Worm (Caenorhabditis elegans) whole organism, L4 larva: ENCODE measurements around the gene C27F2.10.
A peak's percentile ranks its signal among the peaks of the same experiment; 100 is the strongest.

Experiments
- D1046.2 ChIP-seq: fragments of 200-800 bp; sonication (Bioruptor generic); IDR thresholded peaks from 2 replicates; pipeline ENCODE4 v1.3.6; 2022; ENCODE audit warnings: missing genetic modification characterization, missing compliant biosample characterization
- F10B5.3 ChIP-seq: sonication (generic microtip); optimal IDR thresholded peaks from 2 replicates; lab custom pipeline; 2016; ENCODE audit warnings: mild to moderate bottlenecking, missing genetic modification characterization, missing compliant biosample characterization
- F44E2.7 ChIP-seq: fragments of 200-800 bp; sonication (Bioruptor generic); IDR thresholded peaks from 2 replicates; pipeline ENCODE4 v2.1.2; 2022; ENCODE audit warnings: missing genetic modification characterization, missing compliant biosample characterization
- R02D3.7 ChIP-seq: fragments of 150-350 bp; sonication (generic microtip); optimal IDR thresholded peaks from 3 replicates; lab custom pipeline; 2014; ENCODE audit warnings: missing biosample characterization, missing genetic modification characterization
- T20F7.1 ChIP-seq: fragments of 200-800 bp; sonication (Bioruptor generic); optimal IDR thresholded peaks from 2 replicates; lab custom pipeline; 2018; ENCODE audit warnings: mild to moderate bottlenecking, missing genetic modification characterization, missing compliant biosample characterization
- Y48G9A.11 ChIP-seq: fragments of 200-800 bp; sonication (Bioruptor generic); IDR thresholded peaks from 2 replicates; pipeline ENCODE4 v1.3.6; 2022; ENCODE audit warnings: missing genetic modification reagents, missing genetic modification characterization, missing compliant biosample characterization
- ZK337.2 ChIP-seq: fragments of 200-800 bp; sonication (Bioruptor generic); IDR thresholded peaks from 2 replicates; pipeline ENCODE4 v1.3.6; 2022; ENCODE audit warnings: missing genetic modification reagents, missing genetic modification characterization, missing compliant biosample characterization
- aha-1 ChIP-seq: fragments of 150-350 bp; peaks from one replicate; lab custom pipeline; 2014; ENCODE audit warnings: missing biosample characterization, missing genetic modification characterization
- attf-4 ChIP-seq: sonication (generic microtip); optimal IDR thresholded peaks from 3 replicates; lab custom pipeline; 2017; ENCODE audit warnings: missing biosample characterization, missing genetic modification characterization
- ceh-32 ChIP-seq: sonication (generic microtip); optimal IDR thresholded peaks from 2 replicates; lab custom pipeline; 2016; ENCODE audit warnings: mild to moderate bottlenecking, missing genetic modification characterization, missing compliant biosample characterization; ENCODE audit not compliant: poor library complexity
- ceh-44 ChIP-seq: fragments of 200-800 bp; sonication (Bioruptor generic); IDR thresholded peaks from 2 replicates; pipeline ENCODE4 v1.3.6; 2022; ENCODE audit warnings: missing genetic modification reagents, missing genetic modification characterization, missing compliant biosample characterization
- ceh-62 ChIP-seq: sonication (generic microtip); optimal IDR thresholded peaks from 2 replicates; lab custom pipeline; 2017; ENCODE audit warnings: missing biosample characterization, missing genetic modification characterization
- ceh-82 ChIP-seq: sonication (generic microtip); optimal IDR thresholded peaks from 2 replicates; lab custom pipeline; 2017; ENCODE audit warnings: missing biosample characterization, missing genetic modification characterization
- ctbp-1 ChIP-seq: fragments of 200-800 bp; sonication (Bioruptor generic); IDR thresholded peaks from 2 replicates; pipeline ENCODE4 v1.3.6; 2022; ENCODE audit warnings: missing genetic modification reagents, missing genetic modification characterization, missing compliant biosample characterization
- daf-12 ChIP-seq: fragments of 150-350 bp; optimal IDR thresholded peaks from 2 replicates; lab custom pipeline; 2014; ENCODE audit warnings: missing biosample characterization, missing genetic modification reagents, missing genetic modification characterization
- daf-16 ChIP-seq, 3 experiments: sonication (generic microtip); optimal IDR thresholded peaks; 2 replicates each; lab custom pipeline; 2016 to 2017; ENCODE audit warnings: missing genetic modification characterization in 3 of 3, missing genetic modification reagents in 3 of 3, mild to moderate bottlenecking in 2 of 3, missing compliant biosample characterization in 2 of 3, missing biosample characterization in 1 of 3, moderate library complexity in 1 of 3
- daf-19 ChIP-seq: fragments of 200-800 bp; sonication (Bioruptor generic); conservative IDR thresholded peaks from 2 replicates; pipeline ENCODE4 v1.3.6; 2022; ENCODE audit warnings: missing genetic modification characterization, missing compliant biosample characterization
- dmd-8 ChIP-seq: fragments of 200-800 bp; sonication (Bioruptor generic); IDR thresholded peaks from 2 replicates; pipeline ENCODE4 v1.3.6; 2022; ENCODE audit warnings: missing genetic modification characterization, missing compliant biosample characterization
- dpl-1 ChIP-seq: fragments of 150-350 bp; optimal IDR thresholded peaks from 2 replicates; lab custom pipeline; 2014; ENCODE audit warnings: missing biosample characterization, missing genetic modification reagents, missing genetic modification characterization
- dve-1 ChIP-seq: sonication (generic microtip); optimal IDR thresholded peaks from 2 replicates; lab custom pipeline; 2017; ENCODE audit warnings: antibody characterized with exemption, mild to moderate bottlenecking, missing genetic modification characterization, missing compliant biosample characterization; ENCODE audit not compliant: insufficient read depth
- fkh-10 ChIP-seq: fragments of 150-350 bp; optimal IDR thresholded peaks from 2 replicates; lab custom pipeline; 2014; ENCODE audit warnings: missing biosample characterization, missing genetic modification reagents, missing genetic modification characterization
- gei-8 ChIP-seq: fragments of 200-800 bp; sonication (Bioruptor generic); optimal IDR thresholded peaks from 2 replicates; lab custom pipeline; 2018; ENCODE audit warnings: mild to moderate bottlenecking, missing genetic modification characterization, missing compliant biosample characterization
- hlh-30 ChIP-seq: sonication (generic microtip); optimal IDR thresholded peaks from 2 replicates; lab custom pipeline; 2017; ENCODE audit warnings: antibody characterized with exemption, mild to moderate bottlenecking, missing genetic modification characterization, missing compliant biosample characterization; ENCODE audit not compliant: insufficient read depth
- hmg-1.1 ChIP-seq: fragments of 200-800 bp; sonication (Bioruptor generic); IDR thresholded peaks from 2 replicates; pipeline ENCODE4 v1.3.6; 2022; ENCODE audit warnings: missing genetic modification reagents, missing genetic modification characterization, missing compliant biosample characterization
- lim-7 ChIP-seq: fragments of 200-800 bp; sonication (Bioruptor generic); IDR thresholded peaks from 2 replicates; pipeline ENCODE4 v1.3.6; 2022; ENCODE audit warnings: missing genetic modification characterization, missing compliant biosample characterization
- lin-13 ChIP-seq: fragments of 150-350 bp; optimal IDR thresholded peaks from 2 replicates; lab custom pipeline; 2014; ENCODE audit warnings: missing biosample characterization, missing genetic modification reagents, missing genetic modification characterization
- lin-15B ChIP-seq: fragments of 150-350 bp; sonication (generic microtip); optimal IDR thresholded peaks from 3 replicates; lab custom pipeline; 2014; ENCODE audit warnings: missing biosample characterization, missing genetic modification characterization
- lin-38 ChIP-seq: fragments of 200-800 bp; sonication (Bioruptor generic); IDR thresholded peaks from 2 replicates; pipeline ENCODE4 v1.3.6; 2022; ENCODE audit warnings: missing genetic modification reagents, missing genetic modification characterization, missing compliant biosample characterization
- lir-3 ChIP-seq: sonication (generic microtip); optimal IDR thresholded peaks from 2 replicates; lab custom pipeline; 2016; ENCODE audit warnings: mild to moderate bottlenecking, missing genetic modification characterization, missing compliant biosample characterization
- lsy-2 ChIP-seq, 2 experiments: fragments of 150-350 bp in 1 of 2; sonication (generic microtip) in 1 of 2; optimal IDR thresholded peaks; 2 replicates each; lab custom pipeline; 2014 to 2017; ENCODE audit warnings: missing biosample characterization in 2 of 2, missing genetic modification characterization in 2 of 2
- madf-9 ChIP-seq: fragments of 200-800 bp; sonication (Bioruptor generic); conservative IDR thresholded peaks from 2 replicates; pipeline ENCODE4 v1.3.6; 2022; ENCODE audit warnings: missing genetic modification reagents, missing genetic modification characterization, missing compliant biosample characterization
- mdl-1 ChIP-seq, 2 experiments: fragments of 150-350 bp in 1 of 2; sonication (generic microtip) in 1 of 2; optimal IDR thresholded peaks; 2 replicates each; lab custom pipeline; 2014 to 2017; ENCODE audit warnings: missing biosample characterization in 2 of 2, missing genetic modification characterization in 2 of 2
- mxl-2 ChIP-seq: fragments of 200-800 bp; sonication (Bioruptor generic); conservative IDR thresholded peaks from 2 replicates; pipeline ENCODE4 v1.3.6; 2022; ENCODE audit warnings: missing genetic modification reagents, missing genetic modification characterization, missing compliant biosample characterization
- mxl-3 ChIP-seq: fragments of 200-800 bp; sonication (Bioruptor generic); optimal IDR thresholded peaks from 2 replicates; lab custom pipeline; 2018; ENCODE audit warnings: mild to moderate bottlenecking, missing genetic modification characterization, missing compliant biosample characterization
- nhr-102 ChIP-seq: sonication (generic microtip); optimal IDR thresholded peaks from 2 replicates; lab custom pipeline; 2016; ENCODE audit warnings: mild to moderate bottlenecking, missing genetic modification characterization, moderate library complexity, missing compliant biosample characterization
- nhr-111 ChIP-seq: fragments of 200-800 bp; sonication (Bioruptor generic); optimal IDR thresholded peaks from 2 replicates; lab custom pipeline; 2018; ENCODE audit warnings: mild to moderate bottlenecking, missing genetic modification characterization, missing compliant biosample characterization
- nhr-237 ChIP-seq: sonication (generic microtip); optimal IDR thresholded peaks from 2 replicates; lab custom pipeline; 2017; ENCODE audit warnings: missing biosample characterization, missing genetic modification characterization
- nhr-28 ChIP-seq: fragments of 150-350 bp; optimal IDR thresholded peaks from 2 replicates; lab custom pipeline; 2014; ENCODE audit warnings: missing biosample characterization, missing genetic modification characterization
- nhr-41 ChIP-seq: fragments of 200-800 bp; sonication (Bioruptor generic); IDR thresholded peaks from 2 replicates; pipeline ENCODE4 v1.3.6; 2022; ENCODE audit warnings: missing genetic modification reagents, missing genetic modification characterization, missing compliant biosample characterization
- nhr-42 ChIP-seq: fragments of 200-800 bp; sonication (Bioruptor generic); IDR thresholded peaks from 2 replicates; pipeline ENCODE4 v1.3.6; 2022; ENCODE audit warnings: missing genetic modification characterization, missing compliant biosample characterization
- nhr-6 ChIP-seq: fragments of 150-350 bp; optimal IDR thresholded peaks from 2 replicates; lab custom pipeline; 2014; ENCODE audit warnings: missing biosample characterization, missing genetic modification characterization
- nhr-77 ChIP-seq: fragments of 150-350 bp; optimal IDR thresholded peaks from 2 replicates; lab custom pipeline; 2014; ENCODE audit warnings: missing biosample characterization, missing genetic modification characterization
- pha-4 ChIP-seq, 2 experiments: fragments of 150-350 bp in 1 of 2; fragments of 200-800 bp in 1 of 2; sonication (Bioruptor generic) in 1 of 2; IDR thresholded peaks in 1 of 2; optimal IDR thresholded peaks in 1 of 2; 2 replicates each; pipeline versions ENCODE4 v1.3.6 to Lab custom; 2014 to 2022; ENCODE audit warnings: missing genetic modification characterization in 2 of 2, missing genetic modification reagents in 2 of 2, missing biosample characterization in 1 of 2, missing compliant biosample characterization in 1 of 2
- php-3 ChIP-seq: fragments of 200-800 bp; sonication (Bioruptor generic); IDR thresholded peaks from 2 replicates; pipeline ENCODE4 v1.3.6; 2022; ENCODE audit warnings: missing genetic modification reagents, missing genetic modification characterization, missing compliant biosample characterization
- sdz-12 ChIP-seq: fragments of 200-800 bp; sonication (Bioruptor generic); optimal IDR thresholded peaks from 2 replicates; lab custom pipeline; 2018; ENCODE audit warnings: mild to moderate bottlenecking, missing genetic modification characterization, missing compliant biosample characterization
- skn-1 ChIP-seq: fragments of 150-350 bp; optimal IDR thresholded peaks from 2 replicates; lab custom pipeline; 2014; ENCODE audit warnings: missing biosample characterization, missing genetic modification characterization
- spr-1 ChIP-seq: sonication (generic microtip); optimal IDR thresholded peaks from 2 replicates; lab custom pipeline; 2016; ENCODE audit warnings: mild to moderate bottlenecking, missing genetic modification characterization, missing compliant biosample characterization
- zfp-3 ChIP-seq: fragments of 200-800 bp; sonication (Bioruptor generic); conservative IDR thresholded peaks from 2 replicates; pipeline ENCODE4 v1.3.6; 2022; ENCODE audit warnings: missing genetic modification reagents, missing genetic modification characterization, missing compliant biosample characterization
- zip-11 ChIP-seq: fragments of 200-800 bp; sonication (Bioruptor generic); IDR thresholded peaks from 2 replicates; pipeline ENCODE4 v1.3.6; 2022; ENCODE audit warnings: missing genetic modification characterization, missing compliant biosample characterization
- zip-2 ChIP-seq: fragments of 150-350 bp; optimal IDR thresholded peaks from 2 replicates; lab custom pipeline; 2014; ENCODE audit warnings: missing biosample characterization, missing genetic modification characterization
- ztf-11 ChIP-seq: fragments of 150-350 bp; optimal IDR thresholded peaks from 2 replicates; lab custom pipeline; 2014; ENCODE audit warnings: missing biosample characterization, missing genetic modification characterization

The C27F2.10 gene

DNA sequence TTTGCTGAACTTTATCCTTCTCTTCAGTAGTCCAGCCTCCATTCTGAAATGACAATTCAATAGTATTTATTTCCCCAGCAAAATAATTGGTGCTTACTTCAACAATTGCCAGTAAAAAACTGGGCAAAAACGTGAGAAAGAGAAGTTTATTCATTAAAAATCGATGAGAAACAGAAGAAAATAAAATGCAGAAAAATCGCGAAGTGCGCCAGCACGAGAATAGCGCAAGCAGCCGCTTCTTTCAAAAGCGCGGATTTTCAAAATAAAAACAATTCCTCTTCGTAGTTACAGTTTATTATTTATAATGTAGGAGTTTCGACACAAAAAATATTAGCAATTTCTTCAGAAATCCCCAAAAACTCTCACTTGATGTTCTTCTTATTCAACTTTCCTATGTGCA lies 23.8 kb downstream of the C27F2.10 start, which contains the start of gene C27F2.9:
C27F2.9 (minus strand) TSS at position 159 of the 400 bp plus-strand sequence.
- TF ChIP-seq nhr-6 (peak; percentile 82), spr-1 (tag; lab: Kevin White, UChicago) (peak; percentile 68), lin-15B (tag; lab: Kevin White, UChicago) (peak; percentile 36), ceh-44 (no peak), ZK337.2 (GFP tag; lab: Robert Waterston, UW) (no peak), nhr-41 (GFP tag; lab: Robert Waterston, UW) (no peak), Y48G9A.11 (GFP tag; lab: Robert Waterston, UW) (no peak), madf-9 (GFP tag; lab: Robert Waterston, UW) (no peak), F10B5.3 (tag; lab: Kevin White, UChicago) (peak; percentile 56), daf-19 (GFP tag; lab: Robert Waterston, UW) (no peak), dmd-8 (GFP tag; lab: Robert Waterston, UW) (no peak), T20F7.1 (GFP tag; lab: Kevin White, UChicago) (peak; percentile 83), mxl-2 (GFP tag; lab: Robert Waterston, UW) (no peak), ctbp-1 (GFP tag; lab: Robert Waterston, UW) (peak; percentile 32; the same call in 1 of the 2 replicates), lin-38 (GFP tag; lab: Robert Waterston, UW) (peak; percentile 89), lim-7 (no peak), ceh-82 (tag; lab: Kevin White, UChicago) (no peak), php-3 (GFP tag; lab: Robert Waterston, UW) (no peak), nhr-237 (no peak), nhr-77 (peak; percentile 52), fkh-10 (GFP tag; lab: Kevin White, UChicago) (peak; percentile 57), dve-1 (tag; lab: Kevin White, UChicago) (peak; percentile 82), sdz-12 (GFP tag; lab: Kevin White, UChicago) (no peak), ceh-62 (tag; lab: Kevin White, UChicago) (no peak), nhr-102 (tag; lab: Kevin White, UChicago) (peak; percentile 85), pha-4 (GFP tag; IDR thresholded peaks at IDR 0.05; lab: Robert Waterston, UW) (peak; percentile 85), pha-4 (tag; optimal IDR thresholded peaks at IDR 0.05; lab: Kevin White, UChicago) (peak; percentile 86), nhr-111 (GFP tag; lab: Kevin White, UChicago) (no peak), F44E2.7 (no peak), hlh-30 (tag; lab: Kevin White, UChicago) (peak; percentile 73), D1046.2 (GFP tag; lab: Robert Waterston, UW) (no peak), R02D3.7 (no peak), attf-4 (tag; lab: Kevin White, UChicago) (no peak), zfp-3 (GFP tag; lab: Robert Waterston, UW) (0 out of 2 replicates have a peak, but pooled peaks have one; percentile 57), lsy-2 (tag; optimal IDR thresholded peaks at IDR 0.05; lab: Kevin White, UChicago) (peak; percentile 56 to 92), ceh-32 (no peak), daf-16 (GFP tag; optimal IDR thresholded peaks at IDR 0.05; lab: Kevin White, UChicago) (peak in 1 of 2 experiments; percentile 62), daf-16 (tag; optimal IDR thresholded peaks at IDR 0.05; lab: Kevin White, UChicago) (peak; percentile 75), skn-1 (tag; lab: Kevin White, UChicago) (no peak), gei-8 (no peak), mdl-1 (tag; optimal IDR thresholded peaks at IDR 0.05; lab: Kevin White, UChicago) (peak in 1 of 2 experiments; percentile 2), mxl-3 (GFP tag; lab: Kevin White, UChicago) (no peak), daf-12 (tag; lab: Kevin White, UChicago) (no peak), hmg-1.1 (GFP tag; lab: Robert Waterston, UW) (peak; percentile 82), nhr-42 (GFP tag; lab: Robert Waterston, UW) (peak; percentile 88), dpl-1 (GFP tag; lab: Kevin White, UChicago) (peak; percentile 99), lin-13 (GFP tag; lab: Kevin White, UChicago) (peak; percentile 61), ztf-11 (no peak), zip-2 (tag; lab: Kevin White, UChicago) (peak; percentile 31), zip-11 (GFP tag; lab: Robert Waterston, UW) (no peak), nhr-28 (tag; lab: Kevin White, UChicago) (no peak), lir-3 (tag; lab: Kevin White, UChicago) (no peak), aha-1 (tag; lab: Kevin White, UChicago) (no peak)
